Fruit fly (Drosophila melanogaster) whole organism: Measurements from ENCODE around the gene Smox.

Experiments
- CG8478 ChIP-seq: fragments of >200 bp; optimal IDR thresholded peaks from 2 replicates; lab custom pipeline; 2018; ENCODE audit warnings: inconsistent platforms
- Dll ChIP-seq: fragments of >200 bp; optimal IDR thresholded peaks from 2 replicates; lab custom pipeline; 2017
- EcR ChIP-seq, 2 experiments: fragments of >200 bp; optimal IDR thresholded peaks; 2 replicates each; lab custom pipeline; 2017; ENCODE audit warnings: missing biosample characterization in 2 of 2, missing genetic modification characterization in 2 of 2, missing genetic modification reagents in 2 of 2
- pan ChIP-seq: fragments of >200 bp; optimal IDR thresholded peaks from 2 replicates; lab custom pipeline; 2017
- psq ChIP-seq: fragments of >200 bp; optimal IDR thresholded peaks from 2 replicates; lab custom pipeline; 2017
- usp ChIP-seq: fragments of >200 bp; optimal IDR thresholded peaks from 2 replicates; lab custom pipeline; 2017; ENCODE audit warnings: missing biosample characterization, missing genetic modification characterization, mixed read lengths

Smox gene

dm6 chrX:8159754-8160153 is 17.7 kb upstream of the Smox start, which contains the start of gene CG15337:
Gene CG15337 (plus strand): TSS chrX:8160054.
- no peak for TF ChIP-seq Dll (lab: Kevin White, UChicago)
- TF ChIP-seq EcR (GFP tag; optimal IDR thresholded peaks at IDR 0.05; lab: Kevin White, UChicago): no peak
- TF ChIP-seq psq (lab: Kevin White, UChicago): no peak
- TF ChIP-seq usp (GFP tag; lab: Kevin White, UChicago): no peak
- TF ChIP-seq pan (lab: Kevin White, UChicago): no peak
- TF ChIP-seq CG8478 (lab: Kevin White, UChicago): no peak

dm6 chrX:8158942-8159472 is 16.9 kb upstream of the Smox start:
- TF ChIP-seq pan (lab: Kevin White, UChicago) (no peak), psq (lab: Kevin White, UChicago) (no peak), Dll (lab: Kevin White, UChicago) (no peak), CG8478 (lab: Kevin White, UChicago) (no peak), usp (GFP tag; lab: Kevin White, UChicago) (no peak), EcR (GFP tag; optimal IDR thresholded peaks at IDR 0.05; lab: Kevin White, UChicago) (no peak)

dm6 chrX:8157294-8157693 is 15.2 kb upstream of the Smox start, which contains the start of the genes Traf6 and GIIIspla2:
Gene Traf6 (minus strand): TSS chrX:8157386.
Gene GIIIspla2 (plus strand): TSS chrX:8157628.
- TF ChIP-seq psq (lab: Kevin White, UChicago) (no peak), usp (GFP tag; lab: Kevin White, UChicago) (no peak), CG8478 (lab: Kevin White, UChicago) (no peak), Dll (lab: Kevin White, UChicago) (no peak), pan (lab: Kevin White, UChicago) (no peak), EcR (GFP tag; optimal IDR thresholded peaks at IDR 0.05; lab: Kevin White, UChicago) (no peak)

- TF ChIP-seq EcR (GFP tag; optimal IDR thresholded peaks at IDR 0.05; lab: Kevin White, UChicago) (no peak), CG8478 (lab: Kevin White, UChicago) (no peak), Dll (lab: Kevin White, UChicago) (no peak), pan (lab: Kevin White, UChicago) (no peak), usp (GFP tag; lab: Kevin White, UChicago) (no peak), psq (lab: Kevin White, UChicago) (no peak)
Observed at dm6 chrX:8152718-8153117, 10.6 kb upstream of the Smox start, which contains the start of gene CG18262. Gene CG18262 (plus strand): TSS chrX:8152948.

dm6 chrX:8152077-8152476 is 10.0 kb upstream of the Smox start, which contains the start of gene Gbeta5:
Gene Gbeta5 (minus strand): TSS chrX:8152275.
- no peak for TF ChIP-seq Dll (lab: Kevin White, UChicago)

- TF ChIP-seq psq (lab: Kevin White, UChicago) (no peak), usp (GFP tag; lab: Kevin White, UChicago) (no peak), pan (lab: Kevin White, UChicago) (no peak), Dll (lab: Kevin White, UChicago) (no peak), CG8478 (lab: Kevin White, UChicago) (no peak), EcR (GFP tag; optimal IDR thresholded peaks at IDR 0.05; lab: Kevin White, UChicago) (no peak)
Observed at dm6 chrX:8148556-8148955, 6.5 kb upstream of the Smox start, which contains the start of gene CG10959. Gene CG10959 (plus strand): TSS chrX:8148783.

- no peak for TF ChIP-seq usp (GFP tag; lab: Kevin White, UChicago)
- TF ChIP-seq pan (lab: Kevin White, UChicago): no peak
- TF ChIP-seq psq (lab: Kevin White, UChicago): no peak
- no peak for TF ChIP-seq EcR (GFP tag; optimal IDR thresholded peaks at IDR 0.05; lab: Kevin White, UChicago)
- TF ChIP-seq CG8478 (lab: Kevin White, UChicago): no peak
Observed at dm6 chrX:8147649-8148048, 5.6 kb upstream of the Smox start, which contains the start of gene CG15336. Gene CG15336 (plus strand): TSS chrX:8147949.

dm6 chrX:8145501-8146157 is 3.5 kb upstream of the Smox start, which contains the start of the genes alpha-PheRS and CG2129:
Gene alpha-PheRS (minus strand): TSS chrX:8145602.
Gene CG2129 (plus strand): TSS chrX:8145839.
- TF ChIP-seq psq (lab: Kevin White, UChicago) (no peak), Dll (lab: Kevin White, UChicago) (no peak), CG8478 (lab: Kevin White, UChicago) (no peak), pan (lab: Kevin White, UChicago) (no peak), usp (GFP tag; lab: Kevin White, UChicago) (no peak), EcR (GFP tag; optimal IDR thresholded peaks at IDR 0.05; lab: Kevin White, UChicago) (no peak)

- TF ChIP-seq usp (GFP tag; lab: Kevin White, UChicago) (no peak), Dll (lab: Kevin White, UChicago) (no peak), CG8478 (lab: Kevin White, UChicago) (no peak), psq (lab: Kevin White, UChicago) (no peak), pan (lab: Kevin White, UChicago) (no peak), EcR (GFP tag; optimal IDR thresholded peaks at IDR 0.05; lab: Kevin White, UChicago) (no peak)
Observed at dm6 chrX:8143537-8143936, 1.5 kb upstream of the Smox start, which contains the start of gene CG17982. Gene CG17982 (minus strand): TSS chrX:8143835.

dm6 chrX:8141353-8142066 is 569 bp downstream of the Smox start:
- TF ChIP-seq CG8478 (lab: Kevin White, UChicago) (peak; percentile 87), pan (lab: Kevin White, UChicago) (no peak), Dll (lab: Kevin White, UChicago) (peak; percentile 24)

- TF ChIP-seq psq (lab: Kevin White, UChicago) (no peak), usp (GFP tag; lab: Kevin White, UChicago) (no peak), CG8478 (lab: Kevin White, UChicago) (no peak)
Observed at dm6 chrX:8140707-8141106, 1.4 kb downstream of the Smox start.
